Worm (Caenorhabditis elegans) whole organism, L4 larva: ENCODE results near the gene Y57A10A.24.

Experiments used
- F26F4.8 ChIP-seq: fragments of 200-800 bp; sonication (Bioruptor generic); conservative IDR thresholded peaks from 2 replicates; pipeline ENCODE4 v1.3.6; 2022; ENCODE audit warnings: missing genetic modification characterization, missing compliant biosample characterization
- F49E8.2 ChIP-seq: sonication (generic microtip); optimal IDR thresholded peaks from 2 replicates; lab custom pipeline; 2016; ENCODE audit warnings: missing compliant biosample characterization, mild to moderate bottlenecking, missing genetic modification characterization, borderline replicate concordance
- Y5F2A.4 ChIP-seq: fragments of 200-800 bp; sonication (Bioruptor generic); optimal IDR thresholded peaks from 2 replicates; lab custom pipeline; 2018; ENCODE audit warnings: mild to moderate bottlenecking, missing genetic modification characterization, missing compliant biosample characterization
- aha-1 ChIP-seq: fragments of 150-350 bp; peaks from one replicate; lab custom pipeline; 2014; ENCODE audit warnings: missing biosample characterization, missing genetic modification characterization
- attf-4 ChIP-seq: sonication (generic microtip); optimal IDR thresholded peaks from 3 replicates; lab custom pipeline; 2017; ENCODE audit warnings: missing biosample characterization, missing genetic modification characterization
- ceh-28 ChIP-seq: fragments of 150-350 bp; optimal IDR thresholded peaks from 2 replicates; lab custom pipeline; 2014; ENCODE audit warnings: missing biosample characterization, missing genetic modification reagents, missing genetic modification characterization
- ceh-62 ChIP-seq: sonication (generic microtip); optimal IDR thresholded peaks from 2 replicates; lab custom pipeline; 2017; ENCODE audit warnings: missing biosample characterization, missing genetic modification characterization
- ces-1 ChIP-seq: fragments of 150-350 bp; sonication (generic microtip); optimal IDR thresholded peaks from 4 replicates; lab custom pipeline; 2014; ENCODE audit warnings: missing biosample characterization, missing genetic modification reagents, missing genetic modification characterization
- cey-2 ChIP-seq: sonication (generic microtip); optimal IDR thresholded peaks from 3 replicates; lab custom pipeline; 2017; ENCODE audit warnings: missing genetic modification characterization, mild to moderate bottlenecking, missing compliant biosample characterization, antibody characterized with exemption, borderline replicate concordance; ENCODE audit not compliant: insufficient read depth
- daf-16 ChIP-seq, 3 experiments: sonication (generic microtip); optimal IDR thresholded peaks; 2 replicates each; lab custom pipeline; 2016 to 2017; ENCODE audit warnings: missing genetic modification characterization in 3 of 3, missing genetic modification reagents in 3 of 3, mild to moderate bottlenecking in 2 of 3, missing compliant biosample characterization in 2 of 3, missing biosample characterization in 1 of 3, moderate library complexity in 1 of 3
- daf-8 ChIP-seq: fragments of 200-800 bp; sonication (Bioruptor generic); IDR thresholded peaks from 2 replicates; pipeline ENCODE4 v1.3.6; 2022; ENCODE audit warnings: missing genetic modification characterization, missing compliant biosample characterization
- dmd-6 ChIP-seq: fragments of 200-800 bp; sonication (Bioruptor generic); IDR thresholded peaks from 2 replicates; pipeline ENCODE4 v1.3.6; 2022; ENCODE audit warnings: missing genetic modification reagents, missing genetic modification characterization, missing compliant biosample characterization
- dmd-8 ChIP-seq: fragments of 200-800 bp; sonication (Bioruptor generic); IDR thresholded peaks from 2 replicates; pipeline ENCODE4 v1.3.6; 2022; ENCODE audit warnings: missing genetic modification characterization, missing compliant biosample characterization
- dpl-1 ChIP-seq: fragments of 150-350 bp; optimal IDR thresholded peaks from 2 replicates; lab custom pipeline; 2014; ENCODE audit warnings: missing biosample characterization, missing genetic modification reagents, missing genetic modification characterization
- dve-1 ChIP-seq: sonication (generic microtip); optimal IDR thresholded peaks from 2 replicates; lab custom pipeline; 2017; ENCODE audit warnings: antibody characterized with exemption, mild to moderate bottlenecking, missing genetic modification characterization, missing compliant biosample characterization; ENCODE audit not compliant: insufficient read depth
- hif-1 ChIP-seq, 2 experiments: sonication (generic microtip); optimal IDR thresholded peaks; 2 replicates each; lab custom pipeline; 2016 to 2017; ENCODE audit warnings: missing compliant biosample characterization in 2 of 2, missing genetic modification characterization in 2 of 2, missing genetic modification reagents in 2 of 2, missing genotype in 2 of 2, mild to moderate bottlenecking in 1 of 2
- hlh-11 ChIP-seq: fragments of 200-800 bp; sonication (Bioruptor generic); optimal IDR thresholded peaks from 2 replicates; lab custom pipeline; 2018; ENCODE audit warnings: mild to moderate bottlenecking, missing genetic modification characterization, missing compliant biosample characterization
- hlh-30 ChIP-seq: sonication (generic microtip); optimal IDR thresholded peaks from 2 replicates; lab custom pipeline; 2017; ENCODE audit warnings: antibody characterized with exemption, mild to moderate bottlenecking, missing genetic modification characterization, missing compliant biosample characterization; ENCODE audit not compliant: insufficient read depth
- hmg-1.1 ChIP-seq: fragments of 200-800 bp; sonication (Bioruptor generic); IDR thresholded peaks from 2 replicates; pipeline ENCODE4 v1.3.6; 2022; ENCODE audit warnings: missing genetic modification reagents, missing genetic modification characterization, missing compliant biosample characterization
- lin-15B ChIP-seq: fragments of 150-350 bp; sonication (generic microtip); optimal IDR thresholded peaks from 3 replicates; lab custom pipeline; 2014; ENCODE audit warnings: missing biosample characterization, missing genetic modification characterization
- lsy-2 ChIP-seq, 2 experiments: fragments of 150-350 bp in 1 of 2; sonication (generic microtip) in 1 of 2; optimal IDR thresholded peaks; 2 replicates each; lab custom pipeline; 2014 to 2017; ENCODE audit warnings: missing biosample characterization in 2 of 2, missing genetic modification characterization in 2 of 2
- mdl-1 ChIP-seq, 2 experiments: fragments of 150-350 bp in 1 of 2; sonication (generic microtip) in 1 of 2; optimal IDR thresholded peaks; 2 replicates each; lab custom pipeline; 2014 to 2017; ENCODE audit warnings: missing biosample characterization in 2 of 2, missing genetic modification characterization in 2 of 2
- mep-1 ChIP-seq: fragments of 150-350 bp; sonication (generic microtip); optimal IDR thresholded peaks from 3 replicates; lab custom pipeline; 2014; ENCODE audit warnings: missing biosample characterization, missing genetic modification characterization
- nhr-102 ChIP-seq: sonication (generic microtip); optimal IDR thresholded peaks from 2 replicates; lab custom pipeline; 2016; ENCODE audit warnings: mild to moderate bottlenecking, missing genetic modification characterization, moderate library complexity, missing compliant biosample characterization
- nhr-11 ChIP-seq: fragments of 150-350 bp; optimal IDR thresholded peaks from 2 replicates; lab custom pipeline; 2014; ENCODE audit warnings: missing biosample characterization, missing genetic modification characterization
- nhr-111 ChIP-seq: fragments of 200-800 bp; sonication (Bioruptor generic); optimal IDR thresholded peaks from 2 replicates; lab custom pipeline; 2018; ENCODE audit warnings: mild to moderate bottlenecking, missing genetic modification characterization, missing compliant biosample characterization
- nhr-237 ChIP-seq: sonication (generic microtip); optimal IDR thresholded peaks from 2 replicates; lab custom pipeline; 2017; ENCODE audit warnings: missing biosample characterization, missing genetic modification characterization
- nhr-25 ChIP-seq: sonication (generic microtip); optimal IDR thresholded peaks from 2 replicates; lab custom pipeline; 2017; ENCODE audit warnings: missing genetic modification characterization, mild to moderate bottlenecking, missing compliant biosample characterization, antibody characterized with exemption, moderate library complexity, borderline replicate concordance; ENCODE audit not compliant: insufficient read depth
- nhr-28 ChIP-seq: fragments of 150-350 bp; optimal IDR thresholded peaks from 2 replicates; lab custom pipeline; 2014; ENCODE audit warnings: missing biosample characterization, missing genetic modification characterization
- nhr-42 ChIP-seq: fragments of 200-800 bp; sonication (Bioruptor generic); IDR thresholded peaks from 2 replicates; pipeline ENCODE4 v1.3.6; 2022; ENCODE audit warnings: missing genetic modification characterization, missing compliant biosample characterization
- nhr-76 ChIP-seq: fragments of 150-350 bp; optimal IDR thresholded peaks from 2 replicates; lab custom pipeline; 2014; ENCODE audit warnings: missing biosample characterization, missing genetic modification characterization
- nhr-77 ChIP-seq: fragments of 150-350 bp; optimal IDR thresholded peaks from 2 replicates; lab custom pipeline; 2014; ENCODE audit warnings: missing biosample characterization, missing genetic modification characterization
- rbr-2 ChIP-seq: sonication (generic microtip); optimal IDR thresholded peaks from 2 replicates; lab custom pipeline; 2016; ENCODE audit warnings: missing genotype, missing genetic modification characterization, missing compliant biosample characterization
- set-16 ChIP-seq: fragments of 200-800 bp; sonication (Bioruptor generic); IDR thresholded peaks from 2 replicates; pipeline ENCODE4 v1.3.6; 2022; ENCODE audit warnings: missing genetic modification reagents, missing genetic modification characterization, missing compliant biosample characterization
- spr-3 ChIP-seq: fragments of 200-800 bp; sonication (Bioruptor generic); optimal IDR thresholded peaks from 2 replicates; lab custom pipeline; 2018; ENCODE audit warnings: mild to moderate bottlenecking, missing genetic modification characterization, missing compliant biosample characterization
- unc-62 ChIP-seq, 3 experiments: fragments of 150-350 bp in 1 of 3; sonication (generic microtip); optimal IDR thresholded peaks in 2 of 3; peaks in 1 of 3; 1 replicate in 1 of 3; 2 replicates in 2 of 3; lab custom pipeline; 2014 to 2017; ENCODE audit warnings: missing biosample characterization in 3 of 3, missing genetic modification characterization in 3 of 3, missing genetic modification reagents in 3 of 3, missing genotype in 1 of 3
- zag-1 ChIP-seq: fragments of 150-350 bp; optimal IDR thresholded peaks from 2 replicates; lab custom pipeline; 2014; ENCODE audit warnings: missing biosample characterization, missing genetic modification characterization

The Y57A10A.24 gene

ce11 chrII:12255545-12256233 is 12.9 kb downstream of the Y57A10A.24 start:
- TF ChIP-seq lsy-2 (tag; optimal IDR thresholded peaks at IDR 0.05; lab: Kevin White, UChicago) (no peak), ceh-28 (tag; lab: Kevin White, UChicago) (peak; percentile 96), daf-8 (GFP tag; lab: Robert Waterston, UW) (no peak), nhr-76 (tag; lab: Kevin White, UChicago) (no peak)

- no peak for TF ChIP-seq nhr-111 (GFP tag; lab: Kevin White, UChicago)
- TF ChIP-seq hlh-11 (tag; lab: Kevin White, UChicago) = no peak
Observed at ce11 chrII:12256528-12256927, 13.8 kb downstream of the Y57A10A.24 start, which contains the start of gene parn-2. Gene parn-2 (minus strand): TSS chrII:12256628.

ce11 chrII:12257095-12257494 is 14.3 kb downstream of the Y57A10A.24 start:
- peak; percentile 65 for TF ChIP-seq ceh-28 (tag; lab: Kevin White, UChicago)
- no peak for TF ChIP-seq F49E8.2

ce11 chrII:12260538-12260937 is 17.8 kb downstream of the Y57A10A.24 start:
- peak in 1 of 2 experiments; percentile 32 for TF ChIP-seq unc-62 (GFP tag; optimal IDR thresholded peaks at IDR 0.05 in 1 of 2; lab: Kevin White, UChicago)
- no peak for TF ChIP-seq unc-62 (tag; optimal IDR thresholded peaks at IDR 0.05; lab: Kevin White, UChicago)
- TF ChIP-seq Y5F2A.4 (GFP tag; lab: Kevin White, UChicago) = no peak

- no peak for TF ChIP-seq dpl-1 (GFP tag; lab: Kevin White, UChicago)
- peak; percentile 26 for TF ChIP-seq mep-1 (tag; lab: Kevin White, UChicago)
- peak; percentile 14 for TF ChIP-seq dve-1 (tag; lab: Kevin White, UChicago)
- TF ChIP-seq mdl-1 (tag; optimal IDR thresholded peaks at IDR 0.05; lab: Kevin White, UChicago) = peak in 1 of 2 experiments; percentile 25
- TF ChIP-seq hlh-30 = peak; percentile 7
- no peak for TF ChIP-seq spr-3
- peak; percentile 76 to 83 for TF ChIP-seq hif-1 (tag; optimal IDR thresholded peaks at IDR 0.05; lab: Kevin White, UChicago)
- no peak for TF ChIP-seq lin-15B
- TF ChIP-seq aha-1 (tag; lab: Kevin White, UChicago) = peak; percentile 91
- TF ChIP-seq set-16 (GFP tag; lab: Robert Waterston, UW) = 0 out of 2 replicates have a peak, but pooled peaks have one; percentile 12
- TF ChIP-seq dmd-6 (GFP tag; lab: Robert Waterston, UW) = peak; percentile 22; the same call in 1 of the 2 replicates
- TF ChIP-seq F26F4.8 (GFP tag; lab: Robert Waterston, UW) = no peak
- no peak for TF ChIP-seq daf-16 (GFP tag; optimal IDR thresholded peaks at IDR 0.05; lab: Kevin White, UChicago)
- peak; percentile 25 for TF ChIP-seq daf-16 (tag; optimal IDR thresholded peaks at IDR 0.05; lab: Kevin White, UChicago)
Observed at ce11 chrII:12261147-12261821, 18.5 kb downstream of the Y57A10A.24 start.

- TF ChIP-seq mep-1 (tag; lab: Kevin White, UChicago) (peak; percentile 32), zag-1 (no peak), nhr-28 (tag; lab: Kevin White, UChicago) (peak; percentile 20), rbr-2 (tag; lab: Kevin White, UChicago) (no peak), ces-1 (GFP tag; lab: Kevin White, UChicago) (no peak), nhr-11 (tag; lab: Kevin White, UChicago) (no peak), aha-1 (tag; lab: Kevin White, UChicago) (peak; percentile 51), cey-2 (tag; lab: Kevin White, UChicago) (no peak), dmd-8 (GFP tag; lab: Robert Waterston, UW) (no peak), ceh-62 (tag; lab: Kevin White, UChicago) (no peak), nhr-42 (GFP tag; lab: Robert Waterston, UW) (no peak), nhr-237 (tag; lab: Kevin White, UChicago) (no peak), Y5F2A.4 (GFP tag; lab: Kevin White, UChicago) (no peak), dve-1 (tag; lab: Kevin White, UChicago) (peak; percentile 39), hmg-1.1 (peak; percentile 31; the same call in 1 of the 2 replicates), lsy-2 (tag; optimal IDR thresholded peaks at IDR 0.05; lab: Kevin White, UChicago) (peak in 1 of 2 experiments; percentile 7), nhr-77 (tag; lab: Kevin White, UChicago) (no peak), nhr-102 (tag; lab: Kevin White, UChicago) (no peak), attf-4 (tag; lab: Kevin White, UChicago) (no peak), nhr-25 (peak; percentile 78)
Observed at ce11 chrII:12262567-12262966, 19.8 kb downstream of the Y57A10A.24 start.
